Fruit fly (Drosophila melanogaster) whole organism, prepupa: Measurements from ENCODE around the gene CG5274.

ENCODE experiments used
- Blimp-1 ChIP-seq: fragments of 200-800 bp; sonication (Bioruptor generic); optimal IDR thresholded peaks from 3 replicates; lab custom pipeline; 2017; ENCODE audit warnings: missing biosample characterization, missing genetic modification characterization, mild to moderate bottlenecking, moderate library complexity, missing genetic modification reagents
- CG34406 ChIP-seq: fragments of 200-800 bp; sonication (Bioruptor generic); optimal IDR thresholded peaks from 3 replicates; lab custom pipeline; 2016; ENCODE audit warnings: missing biosample characterization, missing genetic modification characterization
- CG6854 ChIP-seq: fragments of 200-800 bp; sonication (Bioruptor generic); optimal IDR thresholded peaks from 2 replicates; lab custom pipeline; 2017; ENCODE audit warnings: missing biosample characterization, mild to moderate bottlenecking, missing genetic modification characterization
- CG7368 ChIP-seq: fragments of 200-800 bp; sonication (Bioruptor generic); optimal IDR thresholded peaks from 3 replicates; lab custom pipeline; 2016; ENCODE audit warnings: missing biosample characterization, missing genetic modification characterization
- Hr39 ChIP-seq: fragments of 200-800 bp; sonication (Bioruptor generic); optimal IDR thresholded peaks from 2 replicates; lab custom pipeline; 2016; ENCODE audit warnings: missing biosample characterization, missing genetic modification characterization
- Sox102F ChIP-seq: fragments of 200-800 bp; sonication (Bioruptor generic); optimal IDR thresholded peaks from 2 replicates; lab custom pipeline; 2016; ENCODE audit warnings: missing biosample characterization, mild to moderate bottlenecking, missing genetic modification characterization
- dsx ChIP-seq: fragments of 200-800 bp; optimal IDR thresholded peaks from 3 replicates; lab custom pipeline; 2019; ENCODE audit warnings: missing biosample characterization, mild to moderate bottlenecking, missing genetic modification characterization, moderate library complexity; ENCODE audit not compliant: poor library complexity, severe bottlenecking
- fd59A ChIP-seq: fragments of 200-800 bp; sonication (Bioruptor generic); optimal IDR thresholded peaks from 2 replicates; lab custom pipeline; 2017; ENCODE audit warnings: missing biosample characterization, mild to moderate bottlenecking, missing genetic modification characterization, missing genetic modification reagents

- TF ChIP-seq CG7368 (no peak), CG6854 (no peak), CG34406 (GFP tag; lab: Kevin White, UChicago) (no peak), Hr39 (no peak), Blimp-1 (GFP tag; lab: Kevin White, UChicago) (no peak), fd59A (GFP tag; lab: Kevin White, UChicago) (no peak), Sox102F (GFP tag; lab: Kevin White, UChicago) (no peak), dsx (GFP tag; lab: Kevin White, UChicago) (no peak)
Measured at dm6 chr3L:20466599-20466998, 39.1 kb upstream of the CG5274 start, which contains the start of gene Tdh.
